Worm (Caenorhabditis elegans) whole organism, young adult: ENCODE data around the gene B0524.6.

Source experiments
- B0261.1 ChIP-seq: sonication (generic microtip); optimal IDR thresholded peaks from 2 replicates; lab custom pipeline; 2016; ENCODE audit warnings: mild to moderate bottlenecking, missing genetic modification characterization, moderate library complexity, missing compliant biosample characterization
- B0336.3 ChIP-seq: fragments of 200-800 bp; sonication (Bioruptor generic); IDR thresholded peaks from 2 replicates; pipeline ENCODE4 v1.3.6; 2022; ENCODE audit warnings: missing genetic modification characterization, missing compliant biosample characterization
- C06A6.2 ChIP-seq: fragments of 200-800 bp; sonication (Bioruptor generic); conservative IDR thresholded peaks from 2 replicates; pipeline ENCODE4 v1.3.6; 2022; ENCODE audit warnings: missing genetic modification characterization, missing compliant biosample characterization
- D2030.7 ChIP-seq: fragments of 200-800 bp; sonication (Bioruptor generic); IDR thresholded peaks from 2 replicates; pipeline ENCODE4 v1.3.6; 2022; ENCODE audit warnings: missing genetic modification reagents, missing genetic modification characterization, missing compliant biosample characterization
- F10E7.11 ChIP-seq: sonication (generic microtip); optimal IDR thresholded peaks from 2 replicates; lab custom pipeline; 2017; ENCODE audit warnings: mild to moderate bottlenecking, missing genetic modification characterization, moderate library complexity, missing compliant biosample characterization
- F33H1.4 ChIP-seq: fragments of 200-800 bp; sonication (Bioruptor generic); IDR thresholded peaks from 2 replicates; pipeline ENCODE4 v1.3.6; 2022; ENCODE audit warnings: missing genetic modification reagents, missing genetic modification characterization, missing compliant biosample characterization
- F37B4.10 ChIP-seq: fragments of 200-800 bp; sonication (Bioruptor generic); IDR thresholded peaks from 2 replicates; pipeline ENCODE4 v1.3.6; 2022; ENCODE audit warnings: missing genetic modification characterization, missing compliant biosample characterization
- F52B5.7 ChIP-seq: sonication (generic microtip); optimal IDR thresholded peaks from 2 replicates; lab custom pipeline; 2016; ENCODE audit warnings: mild to moderate bottlenecking, missing genetic modification characterization, missing compliant biosample characterization
- F57A8.1 ChIP-seq: fragments of 200-800 bp; sonication (Bioruptor generic); optimal IDR thresholded peaks from 2 replicates; lab custom pipeline; 2018; ENCODE audit warnings: mild to moderate bottlenecking, missing genetic modification characterization, moderate library complexity, missing compliant biosample characterization
- ZK185.1 ChIP-seq: sonication (generic microtip); optimal IDR thresholded peaks from 2 replicates; lab custom pipeline; 2016; ENCODE audit warnings: mild to moderate bottlenecking, missing genetic modification characterization, missing compliant biosample characterization; ENCODE audit not compliant: poor library complexity, severe bottlenecking
- akir-1 ChIP-seq: fragments of 200-800 bp; sonication (Bioruptor generic); optimal IDR thresholded peaks from 2 replicates; lab custom pipeline; 2018; ENCODE audit warnings: mild to moderate bottlenecking, missing genetic modification characterization, moderate library complexity, missing compliant biosample characterization
- athp-1 ChIP-seq: sonication (generic microtip); optimal IDR thresholded peaks from 2 replicates; lab custom pipeline; 2017; ENCODE audit warnings: mild to moderate bottlenecking, missing genetic modification characterization, missing compliant biosample characterization
- bed-1 ChIP-seq: fragments of 200-800 bp; sonication (Bioruptor generic); IDR thresholded peaks from 2 replicates; pipeline ENCODE4 v1.3.6; 2022; ENCODE audit warnings: missing genetic modification reagents, missing genetic modification characterization, missing compliant biosample characterization
- cebp-1 ChIP-seq, 2 experiments: fragments of 200-800 bp in 1 of 2; sonication (Bioruptor generic) in 1 of 2; sonication (generic microtip) in 1 of 2; IDR thresholded peaks in 1 of 2; optimal IDR thresholded peaks in 1 of 2; 2 replicates each; pipeline versions ENCODE4 v1.3.6 to Lab custom; 2017 to 2022; ENCODE audit warnings: missing compliant biosample characterization in 2 of 2, missing genetic modification characterization in 2 of 2, mild to moderate bottlenecking in 1 of 2, missing genetic modification reagents in 1 of 2, moderate library complexity in 1 of 2
- cebp-2 ChIP-seq: fragments of 200-800 bp; sonication (Bioruptor generic); IDR thresholded peaks from 2 replicates; pipeline ENCODE4 v1.3.6; 2022; ENCODE audit warnings: missing genetic modification characterization, missing compliant biosample characterization
- ceh-27 ChIP-seq: fragments of 200-800 bp; sonication (Bioruptor generic); optimal IDR thresholded peaks from 2 replicates; lab custom pipeline; 2018; ENCODE audit warnings: mild to moderate bottlenecking, missing genetic modification characterization, moderate library complexity, missing compliant biosample characterization
- dpff-1 ChIP-seq: sonication (generic microtip); optimal IDR thresholded peaks from 2 replicates; lab custom pipeline; 2017; ENCODE audit warnings: mild to moderate bottlenecking, missing genetic modification characterization, missing compliant biosample characterization
- egl-44 ChIP-seq: fragments of 200-800 bp; sonication (Bioruptor generic); IDR thresholded peaks from 2 replicates; pipeline ENCODE4 v1.3.6; 2022; ENCODE audit warnings: missing genetic modification reagents, missing genetic modification characterization, missing compliant biosample characterization
- egrh-3 ChIP-seq: fragments of 200-800 bp; sonication (Bioruptor generic); IDR thresholded peaks from 2 replicates; pipeline ENCODE4 v1.3.6; 2022; ENCODE audit warnings: missing genetic modification reagents, missing genetic modification characterization, missing compliant biosample characterization
- ets-4 ChIP-seq: fragments of 200-800 bp; sonication (Bioruptor generic); optimal IDR thresholded peaks from 2 replicates; lab custom pipeline; 2018; ENCODE audit warnings: mild to moderate bottlenecking, missing genetic modification characterization, missing compliant biosample characterization
- lag-1 ChIP-seq: fragments of 200-800 bp; sonication (Bioruptor generic); IDR thresholded peaks from 2 replicates; pipeline ENCODE4 v1.3.6; 2022; ENCODE audit warnings: missing genetic modification reagents, missing genetic modification characterization, missing compliant biosample characterization
- let-526 ChIP-seq: fragments of 200-800 bp; sonication (Bioruptor generic); IDR thresholded peaks from 2 replicates; pipeline ENCODE4 v1.3.6; 2022; ENCODE audit warnings: missing genetic modification reagents, missing genetic modification characterization, missing compliant biosample characterization
- let-607 ChIP-seq, 2 experiments: fragments of 200-800 bp in 1 of 2; sonication (Bioruptor generic) in 1 of 2; sonication (generic microtip) in 1 of 2; optimal IDR thresholded peaks; 2 replicates each; lab custom pipeline; 2016 to 2018; ENCODE audit warnings: mild to moderate bottlenecking in 2 of 2, missing compliant biosample characterization in 2 of 2, missing genetic modification characterization in 2 of 2, moderate library complexity in 2 of 2, missing genotype in 1 of 2
- lin-35 ChIP-seq, 3 experiments: fragments of 150-350 bp in 2 of 3; sonication (generic microtip) in 1 of 3; optimal IDR thresholded peaks; 2 replicates each; lab custom pipeline; 2014 to 2018; ENCODE audit warnings: missing biosample characterization in 3 of 3, missing genetic modification characterization in 3 of 3, missing genetic modification reagents in 3 of 3
- lir-1 ChIP-seq: fragments of 200-800 bp; sonication (Bioruptor generic); conservative IDR thresholded peaks from 2 replicates; pipeline ENCODE4 v1.3.6; 2022; ENCODE audit warnings: missing genetic modification reagents, missing genetic modification characterization, missing compliant biosample characterization
- mcd-1 ChIP-seq: fragments of 200-800 bp; sonication (Bioruptor generic); IDR thresholded peaks from 2 replicates; pipeline ENCODE4 v1.3.6; 2022; ENCODE audit warnings: missing genetic modification reagents, missing genetic modification characterization, missing compliant biosample characterization
- mel-28 ChIP-seq: sonication (generic microtip); optimal IDR thresholded peaks from 2 replicates; lab custom pipeline; 2016; ENCODE audit warnings: borderline replicate concordance, mild to moderate bottlenecking, missing genetic modification characterization, missing compliant biosample characterization
- mxl-1 ChIP-seq: sonication (generic microtip); optimal IDR thresholded peaks from 2 replicates; lab custom pipeline; 2016; ENCODE audit warnings: missing genetic modification characterization, missing compliant biosample characterization
- nfya-1 ChIP-seq: sonication (generic microtip); optimal IDR thresholded peaks from 2 replicates; lab custom pipeline; 2017; ENCODE audit warnings: antibody characterized with exemption, missing compliant biosample characterization, missing genetic modification characterization, borderline replicate concordance; ENCODE audit not compliant: insufficient read depth
- nfya-2 ChIP-seq: fragments of 200-800 bp; sonication (Bioruptor generic); IDR thresholded peaks from 2 replicates; pipeline ENCODE4 v1.3.6; 2022; ENCODE audit warnings: missing genetic modification reagents, missing genetic modification characterization, missing compliant biosample characterization
- nfyb-1 ChIP-seq: fragments of 200-800 bp; sonication (Bioruptor generic); IDR thresholded peaks from 2 replicates; pipeline ENCODE4 v1.3.6; 2022; ENCODE audit warnings: missing genetic modification reagents, missing genetic modification characterization, missing compliant biosample characterization
- nhr-27 ChIP-seq: fragments of 200-800 bp; sonication (Bioruptor generic); optimal IDR thresholded peaks from 2 replicates; lab custom pipeline; 2018; ENCODE audit warnings: mild to moderate bottlenecking, missing genetic modification characterization, moderate library complexity, missing compliant biosample characterization
- nhr-80 ChIP-seq: sonication (generic microtip); optimal IDR thresholded peaks from 2 replicates; lab custom pipeline; 2016; ENCODE audit warnings: missing genetic modification characterization, missing compliant biosample characterization
- nhr-90 ChIP-seq: sonication (generic microtip); optimal IDR thresholded peaks from 2 replicates; lab custom pipeline; 2016; ENCODE audit warnings: missing genotype, mild to moderate bottlenecking, missing genetic modification characterization, missing compliant biosample characterization
- pbrm-1 ChIP-seq: fragments of 200-800 bp; sonication (Bioruptor generic); IDR thresholded peaks from 2 replicates; pipeline ENCODE4 v1.3.6; 2022; ENCODE audit warnings: missing genetic modification reagents, missing genetic modification characterization, missing compliant biosample characterization
- rcor-1 ChIP-seq: fragments of 200-800 bp; sonication (Bioruptor generic); IDR thresholded peaks from 2 replicates; pipeline ENCODE4 v1.3.6; 2022; ENCODE audit warnings: missing genetic modification reagents, missing genetic modification characterization, missing compliant biosample characterization
- snpc-1.1 ChIP-seq: sonication (generic microtip); optimal IDR thresholded peaks from 2 replicates; lab custom pipeline; 2017; ENCODE audit warnings: missing genetic modification characterization, mild to moderate bottlenecking, missing compliant biosample characterization, antibody characterized with exemption, moderate library complexity, missing genotype, missing genetic modification reagents; ENCODE audit not compliant: insufficient read depth
- snpc-4 ChIP-seq, 5 experiments: fragments of 150-350 bp in 1 of 5; sonication (generic microtip) in 4 of 5; optimal IDR thresholded peaks; 2 replicates each; lab custom pipeline; 2014 to 2018; ENCODE audit warnings: missing genetic modification characterization in 5 of 5, missing biosample characterization in 3 of 5, antibody characterized with exemption in 2 of 5, mild to moderate bottlenecking in 2 of 5, missing compliant biosample characterization in 2 of 5, missing genotype in 2 of 5, moderate library complexity in 2 of 5, missing genetic modification reagents in 1 of 5
- somi-1 ChIP-seq: fragments of 200-800 bp; sonication (Bioruptor generic); optimal IDR thresholded peaks from 2 replicates; lab custom pipeline; 2018; ENCODE audit warnings: mild to moderate bottlenecking, missing genetic modification characterization, missing compliant biosample characterization
- tbp1 ChIP-seq: fragments of 200-800 bp; sonication (Bioruptor generic); optimal IDR thresholded peaks from 2 replicates; lab custom pipeline; 2018; ENCODE audit warnings: mild to moderate bottlenecking, missing genetic modification characterization, missing compliant biosample characterization
- tlf-1 ChIP-seq: fragments of 200-800 bp; sonication (Bioruptor generic); optimal IDR thresholded peaks from 2 replicates; lab custom pipeline; 2018; ENCODE audit warnings: mild to moderate bottlenecking, missing genetic modification characterization, missing compliant biosample characterization
- zfh-2 ChIP-seq: fragments of 200-800 bp; sonication (Bioruptor generic); conservative IDR thresholded peaks from 2 replicates; pipeline ENCODE4 v1.3.6; 2022; ENCODE audit warnings: missing genetic modification reagents, missing genetic modification characterization, missing compliant biosample characterization
- ztf-25 ChIP-seq: fragments of 200-800 bp; sonication (Bioruptor generic); IDR thresholded peaks from 2 replicates; pipeline ENCODE4 v1.3.6; 2022; ENCODE audit warnings: missing genetic modification reagents, missing genetic modification characterization, missing compliant biosample characterization

Gene B0524.6

DNA sequence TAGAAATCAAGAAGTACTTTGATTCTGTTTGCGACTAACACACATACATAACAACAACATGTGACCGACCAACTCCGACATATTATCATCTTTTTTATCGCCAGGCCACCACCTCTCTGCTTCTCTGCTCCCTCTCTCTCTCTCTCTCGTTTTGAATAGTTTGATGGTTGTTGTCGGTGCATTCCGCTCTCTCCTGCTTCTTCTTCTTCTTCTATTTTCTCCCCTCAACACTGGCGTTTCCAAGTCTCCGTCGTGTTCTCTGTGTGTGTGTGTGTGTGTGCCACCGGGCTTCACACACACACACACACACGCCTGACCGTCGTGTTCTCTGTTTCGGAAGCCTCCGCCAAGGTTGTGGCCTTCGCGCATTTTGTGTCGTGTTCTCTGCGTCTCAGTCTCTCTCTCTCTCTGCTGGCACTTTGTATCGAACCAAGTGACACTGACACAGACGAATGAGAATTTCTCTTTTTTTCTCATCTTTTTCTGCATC, 19.7 kb upstream of the B0524.6 start (continued):
- TF ChIP-seq nfyb-1 (GFP tag; lab: Robert Waterston, UW): peak; percentile 94
- peak; percentile 28; the same call in 1 of the 2 replicates for TF ChIP-seq rcor-1
- no peak for TF ChIP-seq cebp-2 (GFP tag; lab: Robert Waterston, UW)
- peak; percentile 61 for TF ChIP-seq egrh-3 (GFP tag; lab: Robert Waterston, UW)
- peak; percentile 96 for TF ChIP-seq B0336.3 (GFP tag; lab: Robert Waterston, UW)
- peak; percentile 67 for TF ChIP-seq athp-1 (tag; lab: Kevin White, UChicago)
- TF ChIP-seq pbrm-1 (GFP tag; lab: Robert Waterston, UW): peak; percentile 75
- TF ChIP-seq lir-1 (GFP tag; lab: Robert Waterston, UW): no peak; the same call in 1 of the 2 replicates
- TF ChIP-seq snpc-1.1 (tag; lab: Kevin White, UChicago): no peak
- 0 out of 2 replicates have a peak, but pooled peaks have one; percentile 76 for TF ChIP-seq F37B4.10 (GFP tag; lab: Robert Waterston, UW)
- no peak for TF ChIP-seq dpff-1
- peak; percentile 62 for TF ChIP-seq tbp1 (GFP tag; lab: Kevin White, UChicago)
- peak; percentile 62 for TF ChIP-seq snpc-4 (GFP tag; optimal IDR thresholded peaks at IDR 0.05; lab: Kevin White, UChicago)
- TF ChIP-seq snpc-4 (tag; optimal IDR thresholded peaks at IDR 0.05; lab: Kevin White, UChicago): peak; percentile 13 to 77 (median 69)
- peak; percentile 87 for TF ChIP-seq ets-4 (GFP tag; lab: Kevin White, UChicago)
- peak; percentile 37 for TF ChIP-seq F52B5.7 (tag; lab: Kevin White, UChicago)
- TF ChIP-seq ztf-25 (GFP tag; lab: Robert Waterston, UW): no peak
- peak in 1 of 3 experiments; percentile 86 for TF ChIP-seq lin-35 (GFP tag; optimal IDR thresholded peaks at IDR 0.05; lab: Kevin White, UChicago)
- TF ChIP-seq mxl-1 (tag; lab: Kevin White, UChicago): no peak
- TF ChIP-seq D2030.7 (GFP tag; lab: Robert Waterston, UW): no peak
- TF ChIP-seq F10E7.11 (tag; lab: Kevin White, UChicago): no peak
- peak; percentile 89 for TF ChIP-seq nhr-90 (tag; lab: Kevin White, UChicago)
- peak; percentile 69 to 89 for TF ChIP-seq let-607 (tag; optimal IDR thresholded peaks at IDR 0.05; lab: Kevin White, UChicago)
- peak; percentile 100 for TF ChIP-seq nhr-80 (tag; lab: Kevin White, UChicago)
- no peak for TF ChIP-seq F57A8.1 (GFP tag; lab: Kevin White, UChicago)
- peak; percentile 80; the same call in 1 of the 2 replicates for TF ChIP-seq lag-1
- peak; percentile 97 for TF ChIP-seq zfh-2 (GFP tag; lab: Robert Waterston, UW)
- peak; percentile 86 for TF ChIP-seq ceh-27
- TF ChIP-seq tlf-1: peak; percentile 91
- peak; percentile 84 for TF ChIP-seq egl-44 (GFP tag; lab: Robert Waterston, UW)
- no peak; the same call in 1 of the 2 replicates for TF ChIP-seq cebp-1 (GFP tag; IDR thresholded peaks at IDR 0.05; lab: Robert Waterston, UW)
- peak; percentile 95 for TF ChIP-seq cebp-1 (tag; optimal IDR thresholded peaks at IDR 0.05; lab: Kevin White, UChicago)
- TF ChIP-seq somi-1: peak; percentile 99
- peak; percentile 93 for TF ChIP-seq C06A6.2
- TF ChIP-seq mcd-1 (GFP tag; lab: Robert Waterston, UW): peak; percentile 82

ce11 chrIII:1923419-1924318, 18.2 kb upstream of the B0524.6 start:
- TF ChIP-seq nfya-2: no peak
- peak; percentile 99 for TF ChIP-seq egrh-3 (GFP tag; lab: Robert Waterston, UW)
- peak; percentile 52 for TF ChIP-seq tbp1 (GFP tag; lab: Kevin White, UChicago)
- no peak for TF ChIP-seq akir-1 (GFP tag; lab: Kevin White, UChicago)
- peak; percentile 15; the same call in 1 of the 2 replicates for TF ChIP-seq rcor-1
- TF ChIP-seq F33H1.4 (GFP tag; lab: Robert Waterston, UW): no peak
- peak; percentile 7 for TF ChIP-seq nhr-27 (tag; lab: Kevin White, UChicago)
- no peak for TF ChIP-seq B0261.1
- no peak for TF ChIP-seq mxl-1 (tag; lab: Kevin White, UChicago)
- no peak for TF ChIP-seq let-526 (GFP tag; lab: Robert Waterston, UW)
- TF ChIP-seq F10E7.11 (tag; lab: Kevin White, UChicago): no peak
- no peak for TF ChIP-seq ZK185.1 (tag; lab: Kevin White, UChicago)
- no peak for TF ChIP-seq nfya-1 (tag; lab: Kevin White, UChicago)
- peak; percentile 27 for TF ChIP-seq F52B5.7 (tag; lab: Kevin White, UChicago)
- no peak for TF ChIP-seq mel-28 (tag; lab: Kevin White, UChicago)
- no peak for TF ChIP-seq bed-1
